Worm (Caenorhabditis elegans): ENCODE measurements around the gene fbxa-201.

- TF ChIP-seq lin-13 (GFP tag; optimal IDR thresholded peaks at IDR 0.05) (peak; percentile 41), alr-1 (tag; optimal IDR thresholded peaks at IDR 0.05; ENCODE audit: borderline replicate concordance) (no peak), aha-1 (tag; optimal IDR thresholded peaks at IDR 0.05) (no peak)
Observed at ce11 chrV:2008412-2008811, 33.3 kb downstream of the fbxa-201 start.
